Worm (Caenorhabditis elegans) whole organism, midembryonic: ENCODE measurements around the gene srg-17.
"Not testable (repeated sequence)": the region's sequence is repeated elsewhere in the genome, so short reads cannot be mapped to it uniquely, and the experiment has no call there.

Experiments
- T22C8.4 ChIP-seq: fragments of 200-800 bp; sonication (Bioruptor generic); IDR thresholded peaks from 2 replicates; pipeline ENCODE4 v1.3.6; 2022; ENCODE audit warnings: missing genetic modification characterization, missing compliant biosample characterization
- cog-1 ChIP-seq: sonication (generic microtip); optimal IDR thresholded peaks from 2 replicates; lab custom pipeline; 2016; ENCODE audit warnings: missing genetic modification characterization, missing compliant biosample characterization
- flt-1 ChIP-seq: fragments of 200-800 bp; sonication (Bioruptor generic); IDR thresholded peaks from 2 replicates; pipeline ENCODE4 v1.3.6; 2022; ENCODE audit warnings: missing genetic modification characterization, missing compliant biosample characterization
- klf-2 ChIP-seq: fragments of 200-800 bp; sonication (Bioruptor generic); conservative IDR thresholded peaks from 2 replicates; pipeline ENCODE4 v1.3.6; 2022; ENCODE audit warnings: missing genetic modification reagents, missing genetic modification characterization, missing compliant biosample characterization
- med-1 ChIP-seq: sonication (generic microtip); optimal IDR thresholded peaks from 2 replicates; lab custom pipeline; 2017; ENCODE audit warnings: missing genetic modification characterization, mild to moderate bottlenecking, missing compliant biosample characterization, antibody characterized with exemption, missing genetic modification reagents; ENCODE audit not compliant: insufficient read depth
- ref-1 ChIP-seq: fragments of 200-800 bp; sonication (Bioruptor generic); conservative IDR thresholded peaks from 2 replicates; pipeline ENCODE4 v1.3.6; 2022; ENCODE audit warnings: missing genetic modification reagents, missing genetic modification characterization, missing compliant biosample characterization
- tab-1 ChIP-seq: fragments of 200-800 bp; sonication (Bioruptor generic); IDR thresholded peaks from 2 replicates; pipeline ENCODE4 v1.3.6; 2022; ENCODE audit warnings: missing genetic modification characterization, missing compliant biosample characterization
- ztf-23 ChIP-seq: fragments of 200-800 bp; sonication (Bioruptor generic); IDR thresholded peaks from 2 replicates; pipeline ENCODE4 v1.3.6; 2022; ENCODE audit warnings: missing genetic modification reagents, missing genetic modification characterization, missing compliant biosample characterization
- ztf-29 ChIP-seq: fragments of 200-800 bp; sonication (Bioruptor generic); IDR thresholded peaks from 2 replicates; pipeline ENCODE4 v1.3.6; 2022; ENCODE audit warnings: missing genetic modification reagents, missing genetic modification characterization, missing compliant biosample characterization

The srg-17 gene

DNA sequence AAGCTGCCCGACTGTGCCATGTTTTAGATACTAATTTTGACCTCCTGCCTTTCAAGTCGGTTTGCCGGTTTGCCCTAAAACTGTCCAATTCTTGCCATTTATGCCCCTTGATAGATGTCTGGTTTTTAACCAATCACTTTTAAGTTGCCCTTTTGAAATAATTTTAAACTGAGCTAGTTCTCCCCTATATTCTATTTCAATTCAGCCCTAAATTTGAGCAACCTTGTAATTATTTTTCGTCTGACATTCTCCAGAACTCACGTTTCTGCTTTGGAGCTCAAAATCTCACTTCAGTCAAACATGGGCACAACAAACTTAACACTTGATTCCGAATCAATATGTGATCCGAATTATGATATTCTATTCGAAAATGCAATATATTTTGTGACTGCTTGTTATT lies at the start of gene srg-17:
srg-17 (plus strand) TSS at position 301 of the 400 bp plus-strand sequence.
- TF ChIP-seq cog-1 (tag; lab: Kevin White, UChicago) (no peak), ref-1 (no peak), flt-1 (no peak), tab-1 (GFP tag; lab: Robert Waterston, UW) (no peak), T22C8.4 (GFP tag; lab: Robert Waterston, UW) (no peak), med-1 (GFP tag; lab: Kevin White, UChicago) (no peak), ztf-29 (GFP tag; lab: Robert Waterston, UW) (no peak), klf-2 (GFP tag; lab: Robert Waterston, UW) (no peak), ztf-23 (GFP tag; lab: Robert Waterston, UW) (no peak)

DNA sequence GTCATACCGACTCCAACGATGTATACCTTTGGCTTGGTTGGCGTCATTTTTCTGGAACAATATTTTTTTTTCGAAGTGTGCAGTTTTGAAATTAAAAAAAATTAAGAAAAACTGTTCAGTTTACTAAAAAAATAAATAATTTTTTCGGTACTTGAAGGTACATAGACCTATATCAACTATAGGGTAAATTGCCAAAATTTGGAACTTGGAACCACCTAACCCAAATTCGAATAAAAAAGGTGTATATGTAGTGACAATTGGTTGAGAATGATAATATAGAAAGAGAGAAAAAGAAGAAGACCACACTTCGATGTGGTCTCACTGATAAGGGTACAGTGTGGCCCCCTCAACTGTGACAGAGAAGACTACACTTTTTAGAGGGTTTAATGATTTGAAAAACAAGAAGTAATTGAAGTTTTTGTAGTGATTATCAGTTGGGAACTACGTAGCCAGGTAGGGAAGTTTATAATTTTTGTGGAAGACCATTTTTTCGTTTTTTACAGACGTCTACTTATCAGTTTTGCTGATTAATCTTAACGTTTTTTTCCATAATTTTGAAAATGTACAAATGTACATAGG lies 47.8 kb upstream of the srg-17 start, which contains the start of gene daf-22:
daf-22 (minus strand) TSS at position 51 of the 579 bp plus-strand sequence.
- TF ChIP-seq ref-1 (no peak), tab-1 (GFP tag; lab: Robert Waterston, UW) (no peak), klf-2 (GFP tag; lab: Robert Waterston, UW) (no peak), med-1 (GFP tag; lab: Kevin White, UChicago) (no peak), T22C8.4 (GFP tag; lab: Robert Waterston, UW) (no peak), cog-1 (tag; lab: Kevin White, UChicago) (no peak), flt-1 (no peak), ztf-29 (GFP tag; lab: Robert Waterston, UW) (no peak), ztf-23 (GFP tag; lab: Robert Waterston, UW) (no peak)

DNA sequence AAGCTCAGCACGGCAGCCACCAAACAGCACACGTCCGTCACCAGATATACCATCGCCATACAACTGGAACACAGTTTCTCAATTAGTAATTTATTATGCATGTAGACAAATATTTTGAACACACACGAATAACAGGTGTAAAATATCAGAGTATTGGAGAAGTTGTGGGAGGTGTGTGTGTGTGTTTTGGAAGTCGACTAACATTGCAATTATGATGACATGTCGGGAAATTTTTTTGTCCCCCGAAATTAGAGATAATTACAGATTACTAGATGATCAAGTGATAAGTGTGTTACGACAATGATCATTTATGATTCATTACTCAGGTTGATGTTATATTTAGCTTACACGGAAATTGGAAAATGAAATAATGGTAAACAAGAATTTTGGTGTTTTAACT lies 43.8 kb upstream of the srg-17 start, which contains the start of gene Y57A10C.8:
Y57A10C.8 (minus strand) TSS at position 101 of the 400 bp plus-strand sequence.
- TF ChIP-seq ztf-23 (GFP tag; lab: Robert Waterston, UW) (no peak), ztf-29 (GFP tag; lab: Robert Waterston, UW) (no peak), cog-1 (tag; lab: Kevin White, UChicago) (no peak), flt-1 (no peak), tab-1 (GFP tag; lab: Robert Waterston, UW) (no peak), T22C8.4 (GFP tag; lab: Robert Waterston, UW) (no peak), klf-2 (GFP tag; lab: Robert Waterston, UW) (no peak), ref-1 (no peak), med-1 (GFP tag; lab: Kevin White, UChicago) (no peak)

DNA sequence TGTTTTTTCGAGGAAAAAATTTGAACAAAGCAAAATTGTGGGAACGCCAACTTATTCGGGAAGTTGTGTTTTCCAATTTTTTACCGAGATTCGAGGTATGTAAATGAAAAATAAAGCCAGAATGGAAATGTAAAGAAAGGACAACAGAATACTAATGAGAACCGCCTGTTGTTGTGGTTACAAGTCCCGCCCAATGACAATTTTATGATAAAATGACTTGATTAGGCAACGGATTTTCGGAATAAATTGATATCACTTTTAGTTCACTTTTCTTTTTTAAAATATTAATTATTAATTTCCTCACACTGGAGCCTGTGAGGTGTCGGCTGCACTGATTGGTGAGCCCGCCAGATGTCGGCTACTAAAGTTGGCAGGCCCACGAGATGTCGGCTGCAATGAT lies 41.1 kb upstream of the srg-17 start, which contains the start of gene dct-12:
dct-12 (minus strand) TSS at position 101 of the 400 bp plus-strand sequence.
- TF ChIP-seq tab-1 (GFP tag; lab: Robert Waterston, UW): no peak
- no peak for TF ChIP-seq ztf-29 (GFP tag; lab: Robert Waterston, UW)
- TF ChIP-seq klf-2 (GFP tag; lab: Robert Waterston, UW): no peak
- TF ChIP-seq flt-1: no peak
- no peak for TF ChIP-seq cog-1 (tag; lab: Kevin White, UChicago)
- no peak for TF ChIP-seq ztf-23 (GFP tag; lab: Robert Waterston, UW)
- no peak for TF ChIP-seq T22C8.4 (GFP tag; lab: Robert Waterston, UW)
- no peak for TF ChIP-seq ref-1
- TF ChIP-seq med-1 (GFP tag; lab: Kevin White, UChicago): no peak

DNA sequence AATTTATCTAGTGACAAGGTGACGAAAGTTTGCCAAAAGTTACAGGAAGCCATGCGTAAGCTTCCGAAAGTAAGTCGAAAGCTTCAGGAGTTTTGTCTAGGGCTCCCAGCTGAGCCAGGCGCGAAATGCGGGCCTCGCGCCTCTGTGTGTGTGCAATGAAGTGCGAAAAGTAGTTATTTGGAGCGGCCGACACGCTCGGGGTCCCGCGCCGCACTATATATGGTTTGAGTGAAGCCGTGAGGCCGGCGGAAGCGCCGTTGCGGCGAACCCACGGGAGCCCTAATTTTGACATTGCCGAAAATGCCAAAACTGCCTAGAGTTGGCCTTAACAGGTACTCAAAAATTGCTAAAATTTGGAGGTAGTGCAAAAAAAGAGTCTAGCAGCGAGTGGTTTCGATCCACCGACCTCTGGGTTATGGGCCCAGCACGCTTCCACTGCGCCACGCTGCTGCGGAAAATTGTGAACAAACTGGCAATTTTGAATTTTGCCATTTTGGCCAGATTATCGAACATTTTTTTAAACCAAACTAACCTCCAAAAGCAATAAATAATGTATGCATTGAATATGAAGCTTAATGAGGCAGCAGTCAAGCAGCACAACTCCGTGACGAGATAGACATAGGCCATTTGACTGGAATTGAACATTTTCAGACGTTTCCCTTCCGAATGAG lies 38.2 kb upstream of the srg-17 start:
- no peak for TF ChIP-seq med-1 (GFP tag; lab: Kevin White, UChicago)
- no peak for TF ChIP-seq ztf-29 (GFP tag; lab: Robert Waterston, UW)

DNA sequence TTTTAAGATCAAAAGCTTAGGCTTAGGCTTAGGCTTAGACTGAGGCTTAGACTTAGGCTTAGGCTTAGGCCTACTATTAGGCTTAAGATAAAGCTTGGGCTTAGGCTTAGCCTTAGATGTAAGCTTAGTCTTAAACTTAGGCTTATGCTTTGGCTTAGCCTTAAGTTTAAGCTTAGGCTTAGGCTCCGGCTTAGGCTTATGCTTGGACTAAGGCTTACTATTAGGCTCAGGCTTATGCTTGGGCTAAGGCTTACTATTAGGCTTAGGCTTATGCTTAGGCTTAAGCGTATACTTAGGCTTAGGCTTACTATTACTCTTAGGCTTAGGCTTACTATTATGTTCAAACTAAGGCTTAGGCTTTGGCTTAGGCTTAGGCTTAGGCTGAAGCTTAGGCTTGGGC lies 36.8 kb upstream of the srg-17 start:
- TF ChIP-seq ztf-29 (GFP tag; lab: Robert Waterston, UW) (no peak), ztf-23 (GFP tag; lab: Robert Waterston, UW) (no peak), cog-1 (tag; lab: Kevin White, UChicago) (no peak), T22C8.4 (GFP tag; lab: Robert Waterston, UW) (no peak), tab-1 (GFP tag; lab: Robert Waterston, UW) (no peak), flt-1 (no peak), klf-2 (GFP tag; lab: Robert Waterston, UW) (no peak), med-1 (GFP tag; lab: Kevin White, UChicago) (no peak), ref-1 (no peak)

DNA sequence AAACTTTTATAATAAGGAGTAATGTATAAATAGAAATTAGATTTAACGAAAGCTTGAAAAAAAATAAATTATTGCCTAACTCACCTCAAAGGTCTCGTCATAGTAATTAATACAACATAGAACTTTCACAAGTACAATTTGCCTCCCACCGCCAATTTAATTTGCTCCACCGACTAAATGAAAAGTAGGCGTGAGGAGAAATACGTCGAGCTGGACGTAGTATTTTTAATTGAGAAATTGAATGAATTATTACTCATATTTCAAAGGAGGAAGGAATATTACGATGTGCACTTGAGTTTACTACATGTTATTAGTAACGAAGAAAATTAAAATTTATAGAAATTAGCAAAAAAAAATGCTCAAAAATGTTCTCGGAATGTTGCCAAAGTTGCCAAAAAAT lies 35.1 kb upstream of the srg-17 start, which contains the start of gene Y57A10C.9:
Y57A10C.9 (minus strand) TSS at position 101 of the 400 bp plus-strand sequence.
- no peak for TF ChIP-seq klf-2 (GFP tag; lab: Robert Waterston, UW)
- TF ChIP-seq ref-1: no peak
- TF ChIP-seq tab-1 (GFP tag; lab: Robert Waterston, UW): no peak

DNA sequence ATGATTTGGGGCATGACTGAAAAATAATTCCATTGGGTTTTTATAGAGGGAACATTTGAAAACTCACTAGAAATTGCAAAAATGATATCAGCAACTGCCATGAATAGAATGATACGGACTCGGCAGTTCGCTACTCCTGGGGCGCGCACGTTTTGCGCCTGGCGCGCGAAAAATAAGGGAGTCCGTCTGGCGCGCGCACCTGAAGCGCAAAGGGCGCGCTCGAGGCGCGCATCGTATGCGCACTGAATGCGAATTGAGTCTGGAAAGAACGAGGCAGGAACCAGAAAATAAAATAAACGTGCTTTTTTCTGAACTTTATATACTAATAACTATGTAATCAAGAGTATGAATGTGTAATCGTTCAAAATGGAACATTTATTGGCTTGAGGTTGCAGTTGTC lies 32.3 kb upstream of the srg-17 start, which contains the start of gene Y57A10C.10:
Y57A10C.10 (minus strand) TSS at position 101 of the 400 bp plus-strand sequence.
- TF ChIP-seq ref-1; flt-1; T22C8.4 (GFP tag; lab: Robert Waterston, UW): not testable (repeated sequence)

DNA sequence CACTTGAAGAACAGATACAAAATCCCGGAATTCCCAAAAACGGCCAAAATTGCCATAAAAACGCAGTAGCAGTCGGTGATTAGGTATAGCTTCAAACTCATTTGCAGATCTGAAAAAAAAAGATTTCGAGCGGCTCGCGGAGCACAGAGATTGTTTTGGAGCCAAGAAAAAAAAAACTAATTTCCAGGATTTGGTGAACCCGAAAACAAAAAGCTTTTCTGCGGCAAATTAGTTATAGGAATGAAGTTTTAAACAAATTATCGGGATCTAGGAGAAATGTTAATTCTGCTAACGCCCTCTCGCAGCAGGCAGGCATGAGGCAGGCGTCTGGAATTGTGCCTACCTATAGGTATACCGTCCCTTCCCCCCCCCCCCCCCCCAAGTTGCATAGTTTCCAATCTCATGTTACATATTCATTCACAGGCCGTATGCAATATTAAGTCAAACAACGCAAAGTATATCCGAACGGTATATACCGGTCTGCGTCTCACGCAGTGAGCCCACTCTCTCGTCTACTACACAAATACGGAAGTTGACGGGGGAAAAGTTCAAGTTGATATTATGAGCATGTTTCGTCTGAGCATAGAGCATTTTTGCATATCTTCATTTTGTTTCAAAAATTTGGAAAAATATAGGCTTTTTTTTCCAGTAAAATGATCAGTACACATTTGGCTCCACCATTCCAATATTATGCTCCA lies 28.7 kb upstream of the srg-17 start, which contains the start of the genes W05H5.1 and pitr-6:
W05H5.1 (minus strand) TSS at position 101 of the 698 bp plus-strand sequence.
pitr-6 (plus strand) TSS at position 648 of the 698 bp plus-strand sequence.
- no peak for TF ChIP-seq T22C8.4 (GFP tag; lab: Robert Waterston, UW)
- TF ChIP-seq ztf-23 (GFP tag; lab: Robert Waterston, UW): no peak
- no peak for TF ChIP-seq ztf-29 (GFP tag; lab: Robert Waterston, UW)
- no peak for TF ChIP-seq ref-1
- TF ChIP-seq flt-1: no peak
- TF ChIP-seq tab-1 (GFP tag; lab: Robert Waterston, UW): no peak
- no peak for TF ChIP-seq med-1 (GFP tag; lab: Kevin White, UChicago)
- TF ChIP-seq cog-1 (tag; lab: Kevin White, UChicago): no peak
- no peak for TF ChIP-seq klf-2 (GFP tag; lab: Robert Waterston, UW)
